Fruit fly (Drosophila melanogaster) whole organism, embryonic: ENCODE measurements around the gene Etfb.
A peak's percentile ranks its signal among the peaks of the same experiment; 100 is the strongest.

ENCODE experiments used
- BEAF-32 ChIP-seq: fragments of 200-800 bp; sonication (Bioruptor generic); optimal IDR thresholded peaks from 3 replicates; lab custom pipeline; 2017; ENCODE audit warnings: missing biosample characterization, missing genetic modification characterization, mild to moderate bottlenecking, moderate library complexity, missing genetic modification reagents
- CG10366 ChIP-seq: fragments of 200-800 bp; sonication (Bioruptor generic); IDR thresholded peaks from 2 replicates; pipeline ENCODE4 v1.3.6; 2022; ENCODE audit warnings: missing biosample characterization, missing genetic modification characterization
- CG10543 ChIP-seq: fragments of 200-800 bp; sonication (Bioruptor generic); optimal IDR thresholded peaks from 3 replicates; lab custom pipeline; 2017; ENCODE audit warnings: missing biosample characterization, mild to moderate bottlenecking, missing genetic modification characterization, moderate library complexity
- CG14050 ChIP-seq: fragments of 200-800 bp; sonication (Bioruptor generic); IDR thresholded peaks from 3 replicates; pipeline ENCODE4 v1.3.6; 2022; ENCODE audit warnings: missing biosample characterization, missing genetic modification characterization
- CG14710 ChIP-seq: fragments of 200-800 bp; sonication (Bioruptor generic); optimal IDR thresholded peaks from 3 replicates; lab custom pipeline; 2019; ENCODE audit warnings: missing biosample characterization, mild to moderate bottlenecking, missing genetic modification characterization, moderate library complexity
- CG14965 ChIP-seq: fragments of 200-800 bp; sonication (Bioruptor generic); optimal IDR thresholded peaks from 2 replicates; lab custom pipeline; 2016; ENCODE audit warnings: missing biosample characterization, missing genetic modification characterization, borderline replicate concordance
- CG15514 ChIP-seq: fragments of 200-800 bp; sonication (Bioruptor generic); optimal IDR thresholded peaks from 3 replicates; lab custom pipeline; 2017; ENCODE audit warnings: missing biosample characterization, missing genetic modification characterization, mild to moderate bottlenecking, moderate library complexity, missing genetic modification reagents
- CG16779 ChIP-seq: fragments of 200-800 bp; sonication (Bioruptor generic); IDR thresholded peaks from 2 replicates; pipeline ENCODE4 v1.3.6; 2022; ENCODE audit warnings: missing biosample characterization, missing genetic modification characterization
- CG18599 ChIP-seq: fragments of 200-800 bp; sonication (Bioruptor generic); optimal IDR thresholded peaks from 3 replicates; lab custom pipeline; 2017; ENCODE audit warnings: missing biosample characterization, missing genetic modification characterization, mild to moderate bottlenecking, moderate library complexity, missing genetic modification reagents
- CG18764 ChIP-seq: fragments of 200-800 bp; sonication (Bioruptor generic); optimal IDR thresholded peaks from 3 replicates; lab custom pipeline; 2016; ENCODE audit warnings: missing biosample characterization, missing genetic modification characterization
- CG2875 ChIP-seq: fragments of 200-800 bp; sonication (Bioruptor generic); optimal IDR thresholded peaks from 2 replicates; lab custom pipeline; 2017; ENCODE audit warnings: missing biosample characterization, mild to moderate bottlenecking, missing genetic modification characterization, missing genetic modification reagents
- CG32532 ChIP-seq: fragments of 200-800 bp; sonication (Bioruptor generic); IDR thresholded peaks from 2 replicates; pipeline ENCODE4 v1.3.6; 2022; ENCODE audit warnings: missing biosample characterization, missing genetic modification characterization
- CG34224 ChIP-seq: fragments of 200-800 bp; sonication (Bioruptor generic); IDR thresholded peaks from 3 replicates; pipeline ENCODE4 v1.3.6; 2022; ENCODE audit warnings: missing biosample characterization, missing genetic modification characterization; ENCODE audit not compliant: partially characterized antibody
- CG4617 ChIP-seq: fragments of 200-800 bp; sonication (Bioruptor generic); optimal IDR thresholded peaks from 3 replicates; lab custom pipeline; 2016; ENCODE audit warnings: missing biosample characterization, missing genetic modification characterization, borderline replicate concordance
- CG4854 ChIP-seq: fragments of 200-800 bp; sonication (Bioruptor generic); optimal IDR thresholded peaks from 2 replicates; lab custom pipeline; 2016; ENCODE audit warnings: missing biosample characterization, missing genetic modification characterization, inconsistent platforms
- CG6791 ChIP-seq: fragments of 200-800 bp; sonication (Bioruptor generic); IDR thresholded peaks from 3 replicates; pipeline ENCODE4 v1.3.6; 2022; ENCODE audit warnings: missing biosample characterization, missing genetic modification characterization; ENCODE audit not compliant: partially characterized antibody
- CG8089 ChIP-seq: fragments of 200-800 bp; sonication (Bioruptor generic); optimal IDR thresholded peaks from 3 replicates; lab custom pipeline; 2016; ENCODE audit warnings: missing biosample characterization, missing genetic modification characterization
- CG9797 ChIP-seq: fragments of 200-800 bp; sonication (Bioruptor generic); optimal IDR thresholded peaks from 3 replicates; lab custom pipeline; 2018; ENCODE audit warnings: missing biosample characterization, mild to moderate bottlenecking, missing genetic modification characterization
- CHES-1-like ChIP-seq: fragments of 200-800 bp; sonication (Bioruptor generic); optimal IDR thresholded peaks from 2 replicates; lab custom pipeline; 2016; ENCODE audit warnings: missing biosample characterization, missing genetic modification characterization
- CrebB ChIP-seq: fragments of 200-800 bp; sonication (Bioruptor generic); optimal IDR thresholded peaks from 3 replicates; lab custom pipeline; 2018; ENCODE audit warnings: missing biosample characterization, mild to moderate bottlenecking, missing genetic modification characterization
- Deaf1 ChIP-seq: fragments of 200-800 bp; optimal IDR thresholded peaks from 3 replicates; lab custom pipeline; 2019; ENCODE audit warnings: missing biosample characterization, mild to moderate bottlenecking, missing genetic modification characterization, moderate library complexity
- Dll ChIP-seq: fragments of 200-800 bp; sonication (Bioruptor generic); IDR thresholded peaks from 4 replicates; pipeline ENCODE4 v1.3.6; 2022; ENCODE audit warnings: missing biosample characterization, missing genetic modification characterization; ENCODE audit not compliant: partially characterized antibody
- Doc2 ChIP-seq: fragments of 200-800 bp; sonication (Bioruptor generic); IDR thresholded peaks from 2 replicates; pipeline ENCODE4 v1.3.6; 2022; ENCODE audit warnings: missing biosample characterization, missing genetic modification characterization
- Fer3 ChIP-seq: fragments of 200-800 bp; sonication (Bioruptor generic); optimal IDR thresholded peaks from 2 replicates; lab custom pipeline; 2018; ENCODE audit warnings: missing biosample characterization, mild to moderate bottlenecking, missing genetic modification characterization, moderate library complexity
- HLHmδ ChIP-seq: fragments of 200-800 bp; sonication (Bioruptor generic); optimal IDR thresholded peaks from 2 replicates; lab custom pipeline; 2018; ENCODE audit warnings: missing biosample characterization, mild to moderate bottlenecking, missing genetic modification characterization, moderate library complexity
- MBD-R2 ChIP-seq: fragments of 200-800 bp; sonication (Bioruptor generic); IDR thresholded peaks from 2 replicates; pipeline ENCODE4 v1.3.6; 2022; ENCODE audit warnings: missing biosample characterization, missing genetic modification characterization
- MESR4 ChIP-seq: fragments of 200-800 bp; sonication (Bioruptor generic); optimal IDR thresholded peaks from 2 replicates; lab custom pipeline; 2018; ENCODE audit warnings: missing biosample characterization, mild to moderate bottlenecking, missing genetic modification characterization, moderate library complexity
- Med ChIP-seq: fragments of 200-800 bp; sonication (Bioruptor generic); peaks from one replicate; lab custom pipeline; 2016; ENCODE audit warnings: missing biosample characterization, missing genetic modification characterization, mild to moderate bottlenecking, inconsistent platforms, moderate library complexity
- Mes4 ChIP-seq: fragments of 200-800 bp; sonication (Bioruptor generic); optimal IDR thresholded peaks from 2 replicates; lab custom pipeline; 2016; ENCODE audit warnings: missing biosample characterization, missing genetic modification characterization
- Opbp ChIP-seq: fragments of 200-800 bp; sonication (Bioruptor generic); IDR thresholded peaks from 3 replicates; pipeline ENCODE4 v1.3.6; 2022; ENCODE audit warnings: missing biosample characterization, missing genetic modification characterization; ENCODE audit not compliant: partially characterized antibody
- Rx ChIP-seq: fragments of 200-800 bp; sonication (Bioruptor generic); IDR thresholded peaks from 2 replicates; pipeline ENCODE4 v1.3.6; 2022; ENCODE audit warnings: missing biosample characterization, missing genetic modification characterization
- Sox100B ChIP-seq: fragments of 200-800 bp; sonication (Bioruptor generic); optimal IDR thresholded peaks from 3 replicates; lab custom pipeline; 2018; ENCODE audit warnings: missing biosample characterization, mild to moderate bottlenecking, missing genetic modification characterization
- ac ChIP-seq: fragments of 200-800 bp; sonication (Bioruptor generic); optimal IDR thresholded peaks from 3 replicates; lab custom pipeline; 2017; ENCODE audit warnings: missing biosample characterization, mild to moderate bottlenecking, missing genetic modification characterization
- bab2 ChIP-seq: fragments of 200-800 bp; sonication (Bioruptor generic); optimal IDR thresholded peaks from 2 replicates; lab custom pipeline; 2016; ENCODE audit warnings: missing biosample characterization, missing genetic modification characterization
- chinmo ChIP-seq: fragments of 200-800 bp; sonication (Bioruptor generic); IDR thresholded peaks from 4 replicates; pipeline ENCODE4 v1.3.6; 2022; ENCODE audit warnings: missing biosample characterization, missing genetic modification characterization; ENCODE audit not compliant: partially characterized antibody
- croc ChIP-seq: fragments of 200-800 bp; sonication (Bioruptor generic); conservative IDR thresholded peaks from 3 replicates; pipeline ENCODE4 v1.3.6; 2022; ENCODE audit warnings: missing biosample characterization, missing genetic modification characterization
- emc ChIP-seq: fragments of 200-800 bp; sonication (Bioruptor generic); optimal IDR thresholded peaks from 2 replicates; lab custom pipeline; 2016; ENCODE audit warnings: missing biosample characterization, missing genetic modification characterization
- gfzf ChIP-seq: fragments of 200-800 bp; sonication (Bioruptor generic); optimal IDR thresholded peaks from 2 replicates; lab custom pipeline; 2016; ENCODE audit warnings: missing biosample characterization, mild to moderate bottlenecking, missing genetic modification characterization, moderate library complexity
- hkb ChIP-seq, 2 experiments: fragments of 200-800 bp in 1 of 2; fragments of >200 bp in 1 of 2; sonication (Bioruptor generic) in 1 of 2; IDR thresholded peaks in 1 of 2; optimal IDR thresholded peaks in 1 of 2; 2 replicates each; pipeline versions ENCODE4 v1.3.6 to Lab custom; 2017 to 2022; ENCODE audit warnings: missing biosample characterization in 1 of 2, missing genetic modification characterization in 1 of 2
- ken ChIP-seq: fragments of 200-800 bp; sonication (Bioruptor generic); IDR thresholded peaks from 3 replicates; pipeline ENCODE4 v1.3.6; 2022; ENCODE audit warnings: missing biosample characterization, missing genetic modification characterization
- knrl ChIP-seq: fragments of 200-800 bp; sonication (Bioruptor generic); IDR thresholded peaks from 3 replicates; pipeline ENCODE4 v1.3.6; 2022; ENCODE audit warnings: missing biosample characterization, missing genetic modification characterization; ENCODE audit not compliant: partially characterized antibody
- pum ChIP-seq: fragments of 200-800 bp; sonication (Bioruptor generic); optimal IDR thresholded peaks from 2 replicates; lab custom pipeline; 2016; ENCODE audit warnings: missing biosample characterization, missing genetic modification characterization
- repo ChIP-seq: fragments of 200-800 bp; sonication (Bioruptor generic); optimal IDR thresholded peaks from 2 replicates; lab custom pipeline; 2016; ENCODE audit warnings: missing biosample characterization, missing genetic modification characterization
- sr ChIP-seq: fragments of 200-800 bp; sonication (Bioruptor generic); IDR thresholded peaks from 3 replicates; pipeline ENCODE4 v1.3.6; 2022; ENCODE audit warnings: missing biosample characterization, missing genetic modification characterization
- trem ChIP-seq: fragments of 200-800 bp; optimal IDR thresholded peaks from 3 replicates; lab custom pipeline; 2019; ENCODE audit warnings: missing biosample characterization, mild to moderate bottlenecking, missing genetic modification characterization, moderate library complexity
- zen2 ChIP-seq: fragments of 200-800 bp; sonication (Bioruptor generic); IDR thresholded peaks from 3 replicates; pipeline ENCODE4 v1.3.6; 2022; ENCODE audit warnings: missing biosample characterization, missing genetic modification characterization; ENCODE audit not compliant: partially characterized antibody

Etfb gene

dm6 chr3R:29816266-29816665 is 13.5 kb upstream of the Etfb start, which contains the start of gene Vps16B (continued):
- TF ChIP-seq CHES-1-like (GFP tag; lab: Kevin White, UChicago) (no peak), Dll (GFP tag; lab: Robert Waterston, UW) (peak; percentile 51; the same call in 1 of the 4 replicates), Doc2 (no peak), CG10543 (GFP tag; lab: Kevin White, UChicago) (no peak), CG6791 (GFP tag; lab: Robert Waterston, UW) (peak; percentile 30; the same call in 1 of the 3 replicates), Deaf1 (tag; lab: Kevin White, UChicago) (no peak), CG4617 (GFP tag; lab: Kevin White, UChicago) (peak; percentile 68), CG14710 (tag; lab: Kevin White, UChicago) (peak; percentile 41), MBD-R2 (GFP tag; lab: Robert Waterston, UW) (peak; percentile 84), zen2 (GFP tag; lab: Robert Waterston, UW) (0 out of 3 replicates have a peak, but pooled peaks have one; percentile 49), CG14965 (GFP tag; lab: Kevin White, UChicago) (no peak), MESR4 (GFP tag; lab: Kevin White, UChicago) (peak; percentile 48), trem (tag; lab: Kevin White, UChicago) (peak; percentile 40), gfzf (GFP tag; lab: Kevin White, UChicago) (peak; percentile 77), repo (GFP tag; lab: Kevin White, UChicago) (no peak), Opbp (peak; percentile 39; the same call in 1 of the 3 replicates), BEAF-32 (GFP tag; lab: Kevin White, UChicago) (peak; percentile 19), HLHmδ (no peak), CG9797 (GFP tag; lab: Kevin White, UChicago) (peak; percentile 58), CG14050 (GFP tag; lab: Robert Waterston, UW) (no peak)

- TF ChIP-seq Mes4 (GFP tag; lab: Kevin White, UChicago) (no peak), gfzf (GFP tag; lab: Kevin White, UChicago) (peak; percentile 59), knrl (GFP tag; lab: Robert Waterston, UW) (peak; percentile 57; the same call in 2 of the 3 replicates), CG14710 (tag; lab: Kevin White, UChicago) (peak; percentile 50), CG32532 (GFP tag; lab: Robert Waterston, UW) (no peak), Rx (no peak), CG34224 (GFP tag; lab: Robert Waterston, UW) (peak; percentile 58), pum (no peak), Fer3 (no peak), chinmo (GFP tag; lab: Robert Waterston, UW) (0 out of 4 replicates have a peak, but pooled peaks have one; percentile 64), croc (GFP tag; lab: Robert Waterston, UW) (no peak), CG18599 (GFP tag; lab: Kevin White, UChicago) (no peak), CG18764 (GFP tag; lab: Kevin White, UChicago) (no peak), CG8089 (GFP tag; lab: Kevin White, UChicago) (no peak), bab2 (GFP tag; lab: Kevin White, UChicago) (no peak), CG4854 (GFP tag; lab: Kevin White, UChicago) (no peak), ken (GFP tag; lab: Robert Waterston, UW) (no peak), CG16779 (GFP tag; lab: Robert Waterston, UW) (no peak), ac (GFP tag; lab: Kevin White, UChicago) (no peak), CG2875 (GFP tag; lab: Kevin White, UChicago) (no peak), CG10366 (GFP tag; lab: Robert Waterston, UW) (no peak), emc (GFP tag; lab: Kevin White, UChicago) (no peak), Sox100B (GFP tag; lab: Kevin White, UChicago) (no peak), hkb (optimal IDR thresholded peaks at IDR 0.05; lab: Kevin White, UChicago) (no peak), hkb (GFP tag; IDR thresholded peaks at IDR 0.05; lab: Robert Waterston, UW) (no peak), Med (GFP tag; lab: Kevin White, UChicago) (peak; percentile 63), sr (GFP tag; lab: Robert Waterston, UW) (no peak), CrebB (tag; lab: Kevin White, UChicago) (no peak), CG15514 (no peak)
Measured at dm6 chr3R:29806682-29807393, 4.1 kb upstream of the Etfb start, which contains the start of the genes ca and ncd. Gene ca (plus strand): TSS chr3R:29806811. Gene ncd (minus strand): TSS chr3R:29807127.
